Worm (Caenorhabditis elegans): Measurements from ENCODE around the gene W08G11.1.
"Not testable (repeated sequence)": the region's sequence is repeated elsewhere in the genome, so short reads cannot be mapped to it uniquely, and the experiment has no call there.

W08G11.1 gene

ce11 chrV:16315004-16315403 is 31.9 kb upstream of the W08G11.1 start, which contains the start of gene str-214:
Gene str-214 (plus strand): TSS chrV:16315304.
- no peak for TF ChIP-seq B0310.2 (tag; optimal IDR thresholded peaks at IDR 0.05)

ce11 chrV:16317244-16317643 is 29.6 kb upstream of the W08G11.1 start, which contains the start of gene srh-180:
Gene srh-180 (plus strand): TSS chrV:16317544.
- TF ChIP-seq flt-1 (GFP tag; IDR thresholded peaks at IDR 0.05) = no peak
- TF ChIP-seq tbx-37 (GFP tag; conservative IDR thresholded peaks at IDR 0.05) = no peak
- no peak for TF ChIP-seq pes-1 (GFP tag; IDR thresholded peaks at IDR 0.05)
- TF ChIP-seq hnd-1 (tag; optimal IDR thresholded peaks at IDR 0.05) = no peak
- no peak for TF ChIP-seq B0310.2 (tag; optimal IDR thresholded peaks at IDR 0.05)
- TF ChIP-seq ceh-36 (tag; optimal IDR thresholded peaks at IDR 0.05) = no peak
- TF ChIP-seq scrt-1 (GFP tag; IDR thresholded peaks at IDR 0.05) = no peak
- TF ChIP-seq sea-1 (GFP tag; conservative IDR thresholded peaks at IDR 0.05) = no peak
- no peak for TF ChIP-seq tbx-11 (GFP tag; IDR thresholded peaks at IDR 0.05)
- TF ChIP-seq tra-4 (tag; optimal IDR thresholded peaks at IDR 0.05) = no peak
- TF ChIP-seq hmg-4 (GFP tag; optimal IDR thresholded peaks at IDR 0.05) = no peak
- no peak for TF ChIP-seq ceh-13 (GFP tag; optimal IDR thresholded peaks at IDR 0.05)
- no peak for TF ChIP-seq aly-1 (tag; optimal IDR thresholded peaks at IDR 0.05)
- TF ChIP-seq ama-1 (optimal IDR thresholded peaks at IDR 0.05) = no peak
- TF ChIP-seq hmbx-1 (tag; optimal IDR thresholded peaks at IDR 0.05) = no peak

ce11 chrV:16322155-16322554 is 24.7 kb upstream of the W08G11.1 start:
- TF ChIP-seq flt-1 (GFP tag; IDR thresholded peaks at IDR 0.05) (no peak), sea-1 (GFP tag; conservative IDR thresholded peaks at IDR 0.05) (no peak), tra-4 (tag; optimal IDR thresholded peaks at IDR 0.05) (no peak)

- no peak for TF ChIP-seq ets-7 (tag; optimal IDR thresholded peaks at IDR 0.05)
- TF ChIP-seq ceh-36 (tag; optimal IDR thresholded peaks at IDR 0.05) = no peak
- no peak for TF ChIP-seq F13C5.2 (tag; optimal IDR thresholded peaks at IDR 0.05)
- no peak for TF ChIP-seq tbx-37 (GFP tag; conservative IDR thresholded peaks at IDR 0.05)
- TF ChIP-seq tbx-11 (GFP tag; IDR thresholded peaks at IDR 0.05) = no peak
- no peak for TF ChIP-seq pes-1 (GFP tag; IDR thresholded peaks at IDR 0.05)
- TF ChIP-seq flt-1 (GFP tag; IDR thresholded peaks at IDR 0.05) = no peak
- no peak for TF ChIP-seq hmg-4 (GFP tag; optimal IDR thresholded peaks at IDR 0.05)
- TF ChIP-seq aly-1 (tag; optimal IDR thresholded peaks at IDR 0.05) = no peak
- no peak for TF ChIP-seq B0310.2 (tag; optimal IDR thresholded peaks at IDR 0.05)
- no peak for TF ChIP-seq hmbx-1 (tag; optimal IDR thresholded peaks at IDR 0.05)
- TF ChIP-seq tra-4 (tag; optimal IDR thresholded peaks at IDR 0.05) = no peak
- TF ChIP-seq ama-1 (optimal IDR thresholded peaks at IDR 0.05) = no peak
- TF ChIP-seq ceh-13 (GFP tag; optimal IDR thresholded peaks at IDR 0.05) = no peak
- no peak for TF ChIP-seq sea-1 (GFP tag; conservative IDR thresholded peaks at IDR 0.05)
- TF ChIP-seq scrt-1 (GFP tag; IDR thresholded peaks at IDR 0.05) = no peak
- no peak for TF ChIP-seq hnd-1 (tag; optimal IDR thresholded peaks at IDR 0.05)
Measured at ce11 chrV:16328849-16329248, 18.0 kb upstream of the W08G11.1 start, which contains the start of gene F57G8.7. Gene F57G8.7 (plus strand): TSS chrV:16329149.

- TF ChIP-seq F13C5.2 (tag; optimal IDR thresholded peaks at IDR 0.05) (no peak), ceh-13 (GFP tag; optimal IDR thresholded peaks at IDR 0.05) (no peak), aly-1 (tag; optimal IDR thresholded peaks at IDR 0.05) (no peak), pes-1 (GFP tag; IDR thresholded peaks at IDR 0.05) (no peak), tra-4 (tag; optimal IDR thresholded peaks at IDR 0.05) (no peak), hmg-4 (GFP tag; optimal IDR thresholded peaks at IDR 0.05) (no peak), tbx-11 (GFP tag; IDR thresholded peaks at IDR 0.05) (no peak), ets-7 (tag; optimal IDR thresholded peaks at IDR 0.05) (no peak), flt-1 (GFP tag; IDR thresholded peaks at IDR 0.05) (no peak)
Measured at ce11 chrV:16333412-16333811, 13.4 kb upstream of the W08G11.1 start, which contains the start of gene srh-167. Gene srh-167 (plus strand): TSS chrV:16333712.

ce11 chrV:16336326-16336725 is 10.5 kb upstream of the W08G11.1 start, which contains the start of gene srw-87:
Gene srw-87 (plus strand): TSS chrV:16336626.
- TF ChIP-seq scrt-1 (GFP tag; IDR thresholded peaks at IDR 0.05) (no peak), ets-7 (tag; optimal IDR thresholded peaks at IDR 0.05) (no peak), tbx-37 (GFP tag; conservative IDR thresholded peaks at IDR 0.05) (no peak), F13C5.2 (tag; optimal IDR thresholded peaks at IDR 0.05) (no peak), hmbx-1 (tag; optimal IDR thresholded peaks at IDR 0.05) (no peak), ceh-13 (GFP tag; optimal IDR thresholded peaks at IDR 0.05) (no peak), hnd-1 (tag; optimal IDR thresholded peaks at IDR 0.05) (no peak), tbx-11 (GFP tag; IDR thresholded peaks at IDR 0.05) (no peak), flt-1 (GFP tag; IDR thresholded peaks at IDR 0.05) (no peak), pes-1 (GFP tag; IDR thresholded peaks at IDR 0.05) (no peak), aly-1 (tag; optimal IDR thresholded peaks at IDR 0.05) (no peak), ama-1 (optimal IDR thresholded peaks at IDR 0.05) (no peak), tra-4 (tag; optimal IDR thresholded peaks at IDR 0.05) (no peak), B0310.2 (tag; optimal IDR thresholded peaks at IDR 0.05) (no peak), hmg-4 (GFP tag; optimal IDR thresholded peaks at IDR 0.05) (no peak), ceh-36 (tag; optimal IDR thresholded peaks at IDR 0.05) (no peak), sea-1 (GFP tag; conservative IDR thresholded peaks at IDR 0.05) (no peak)

- TF ChIP-seq tra-4 (tag; optimal IDR thresholded peaks at IDR 0.05); hmg-4 (GFP tag; optimal IDR thresholded peaks at IDR 0.05); tbx-11 (GFP tag; IDR thresholded peaks at IDR 0.05): not testable (repeated sequence)
Measured at ce11 chrV:16338287-16339092, 8.4 kb upstream of the W08G11.1 start, which contains the start of gene slc-9B.2. Gene slc-9B.2 (plus strand): TSS chrV:16339042.

- TF ChIP-seq tbx-11 (GFP tag; IDR thresholded peaks at IDR 0.05) (no peak), hnd-1 (tag; optimal IDR thresholded peaks at IDR 0.05) (no peak), hmbx-1 (tag; optimal IDR thresholded peaks at IDR 0.05) (no peak), flt-1 (GFP tag; IDR thresholded peaks at IDR 0.05) (no peak), ceh-13 (GFP tag; optimal IDR thresholded peaks at IDR 0.05) (no peak), F13C5.2 (tag; optimal IDR thresholded peaks at IDR 0.05) (no peak), B0310.2 (tag; optimal IDR thresholded peaks at IDR 0.05) (no peak), aly-1 (tag; optimal IDR thresholded peaks at IDR 0.05) (no peak)
Measured at ce11 chrV:16342258-16342618, 4.6 kb upstream of the W08G11.1 start, which contains the start of gene nhr-193. Gene nhr-193 (plus strand): TSS chrV:16342308.

Measured in whole organism, early embryonic.